Fruit fly (Drosophila melanogaster) ovary, adult (tissue): ENCODE measurements around the gene CHKov1.

ENCODE experiments used
- CG17801 ChIP-seq: fragments of 200-800 bp; optimal IDR thresholded peaks from 2 replicates; lab custom pipeline; 2019; ENCODE audit warnings: missing biosample characterization, mild to moderate bottlenecking, missing genetic modification characterization, moderate library complexity; ENCODE audit not compliant: partially characterized antibody

Gene CHKov1

dm6 chr3R:25309175-25309574 lies 19.9 kb downstream of the CHKov1 start:
- TF ChIP-seq CG17801 (GFP tag; lab: Kevin White, UChicago), result no peak

- TF ChIP-seq CG17801 (GFP tag; lab: Kevin White, UChicago), result no peak
Measured at dm6 chr3R:25308228-25308627, 20.9 kb downstream of the CHKov1 start, which contains the start of gene CG10550. TSS of gene CG10550 (minus strand) at chr3R:25308391.

dm6 chr3R:25305822-25306544 lies 23.1 kb downstream of the CHKov1 start:
- TF ChIP-seq CG17801 (GFP tag; lab: Kevin White, UChicago), result no peak

- TF ChIP-seq CG17801 (GFP tag; lab: Kevin White, UChicago), result peak; percentile 3
Measured at dm6 chr3R:25303857-25304440, 25.2 kb downstream of the CHKov1 start, which contains the start of gene CG31436. TSS of gene CG31436 (plus strand) at chr3R:25304137.

- TF ChIP-seq CG17801 (GFP tag; lab: Kevin White, UChicago), result no peak
Measured at dm6 chr3R:25302239-25302638, 26.9 kb downstream of the CHKov1 start, which contains the start of gene CG31370. TSS of gene CG31370 (plus strand) at chr3R:25302464.

dm6 chr3R:25300575-25300974 lies 28.5 kb downstream of the CHKov1 start, which contains the start of gene CG13659:
TSS of gene CG13659 (plus strand) at chr3R:25300891.
- TF ChIP-seq CG17801 (GFP tag; lab: Kevin White, UChicago), result no peak

- TF ChIP-seq CG17801 (GFP tag; lab: Kevin White, UChicago), result no peak
Measured at dm6 chr3R:25299507-25299964, 29.6 kb downstream of the CHKov1 start, which contains the start of gene CG31288. TSS of gene CG31288 (minus strand) at chr3R:25299557.

dm6 chr3R:25297678-25298077 lies 31.4 kb downstream of the CHKov1 start, which contains the start of gene CG31097:
TSS of gene CG31097 (minus strand) at chr3R:25297778.
- TF ChIP-seq CG17801 (GFP tag; lab: Kevin White, UChicago), result no peak

dm6 chr3R:25295320-25296020 lies 33.6 kb downstream of the CHKov1 start, which contains the start of gene CG31102:
TSS of gene CG31102 (minus strand) at chr3R:25295594.
- TF ChIP-seq CG17801 (GFP tag; lab: Kevin White, UChicago), result no peak

- peak; percentile 90 for TF ChIP-seq CG17801 (GFP tag; lab: Kevin White, UChicago)
Measured at dm6 chr3R:25292864-25293284, 36.2 kb downstream of the CHKov1 start, which contains the start of gene CG31098. TSS of gene CG31098 (minus strand) at chr3R:25292977.

- no peak for TF ChIP-seq CG17801 (GFP tag; lab: Kevin White, UChicago)
Measured at dm6 chr3R:25289589-25289988, 39.5 kb downstream of the CHKov1 start, which contains the start of gene CG11893. TSS of gene CG11893 (plus strand) at chr3R:25289889.

dm6 chr3R:25287128-25287527 lies 42.0 kb downstream of the CHKov1 start, which contains the start of gene CG13658:
TSS of gene CG13658 (plus strand) at chr3R:25287474.
- peak; percentile 40 for TF ChIP-seq CG17801 (GFP tag; lab: Kevin White, UChicago)

dm6 chr3R:25285173-25285572 lies 43.9 kb downstream of the CHKov1 start, which contains the start of gene CG31104:
TSS of gene CG31104 (plus strand) at chr3R:25285473.
- TF ChIP-seq CG17801 (GFP tag; lab: Kevin White, UChicago), result no peak

dm6 chr3R:25283209-25283670 lies 45.9 kb downstream of the CHKov1 start, which contains the start of gene CG31300:
TSS of gene CG31300 (plus strand) at chr3R:25283620.
- no peak for TF ChIP-seq CG17801 (GFP tag; lab: Kevin White, UChicago)
